Worm (Caenorhabditis elegans) whole organism, late embryonic: ENCODE data around the gene msra-1.

ENCODE experiments used
- C38D4.7 ChIP-seq: fragments of 200-800 bp; sonication (Bioruptor generic); optimal IDR thresholded peaks from 2 replicates; lab custom pipeline; 2018; ENCODE audit warnings: mild to moderate bottlenecking, missing genetic modification characterization, moderate library complexity, missing compliant biosample characterization
- K02D7.2 ChIP-seq: sonication (generic microtip); optimal IDR thresholded peaks from 2 replicates; lab custom pipeline; 2017; ENCODE audit warnings: mild to moderate bottlenecking, missing genetic modification characterization, missing compliant biosample characterization
- ceh-18 ChIP-seq: sonication (generic microtip); optimal IDR thresholded peaks from 2 replicates; lab custom pipeline; 2016; ENCODE audit warnings: missing genetic modification characterization, missing compliant biosample characterization
- ceh-2 ChIP-seq: sonication (generic microtip); optimal IDR thresholded peaks from 2 replicates; lab custom pipeline; 2016; ENCODE audit warnings: missing genotype, missing genetic modification characterization, missing compliant biosample characterization
- ceh-24 ChIP-seq: sonication (generic microtip); optimal IDR thresholded peaks from 2 replicates; lab custom pipeline; 2016; ENCODE audit warnings: mild to moderate bottlenecking, missing genetic modification characterization, missing compliant biosample characterization
- ceh-31 ChIP-seq: sonication (generic microtip); optimal IDR thresholded peaks from 2 replicates; lab custom pipeline; 2016; ENCODE audit warnings: missing genetic modification characterization, missing compliant biosample characterization
- ceh-34 ChIP-seq: sonication (generic microtip); optimal IDR thresholded peaks from 2 replicates; lab custom pipeline; 2016; ENCODE audit warnings: mild to moderate bottlenecking, missing genetic modification characterization, missing compliant biosample characterization
- ceh-48 ChIP-seq: sonication (generic microtip); optimal IDR thresholded peaks from 2 replicates; lab custom pipeline; 2016; ENCODE audit warnings: missing genetic modification characterization, inconsistent platforms, missing compliant biosample characterization
- ceh-6 ChIP-seq: fragments of 200-800 bp; sonication (Bioruptor generic); optimal IDR thresholded peaks from 2 replicates; lab custom pipeline; 2018; ENCODE audit warnings: mild to moderate bottlenecking, missing genetic modification characterization, missing compliant biosample characterization
- che-1 ChIP-seq: sonication (generic microtip); optimal IDR thresholded peaks from 2 replicates; lab custom pipeline; 2016; ENCODE audit warnings: mild to moderate bottlenecking, missing genetic modification characterization, missing compliant biosample characterization
- dmd-4 ChIP-seq: sonication (generic microtip); optimal IDR thresholded peaks from 2 replicates; lab custom pipeline; 2016; ENCODE audit warnings: borderline replicate concordance, missing genetic modification characterization, missing compliant biosample characterization
- dve-1 ChIP-seq: sonication (generic microtip); optimal IDR thresholded peaks from 2 replicates; lab custom pipeline; 2017; ENCODE audit warnings: antibody characterized with exemption, mild to moderate bottlenecking, missing genetic modification characterization, missing compliant biosample characterization
- elt-2 ChIP-seq: sonication (generic microtip); optimal IDR thresholded peaks from 2 replicates; lab custom pipeline; 2016; ENCODE audit warnings: missing genetic modification reagents, missing genetic modification characterization, missing compliant biosample characterization
- elt-4 ChIP-seq: sonication (generic microtip); optimal IDR thresholded peaks from 2 replicates; lab custom pipeline; 2016; ENCODE audit warnings: missing genetic modification characterization, missing compliant biosample characterization
- ets-4 ChIP-seq: sonication (generic microtip); optimal IDR thresholded peaks from 2 replicates; lab custom pipeline; 2016; ENCODE audit warnings: missing genetic modification characterization, missing compliant biosample characterization
- eyg-1 ChIP-seq: sonication (generic microtip); optimal IDR thresholded peaks from 2 replicates; lab custom pipeline; 2016; ENCODE audit warnings: missing genotype, missing genetic modification characterization, missing compliant biosample characterization
- hlh-13 ChIP-seq: fragments of 200-800 bp; sonication (Bioruptor generic); optimal IDR thresholded peaks from 2 replicates; lab custom pipeline; 2018; ENCODE audit warnings: mild to moderate bottlenecking, missing genetic modification characterization, missing compliant biosample characterization
- hlh-30 ChIP-seq: sonication (generic microtip); optimal IDR thresholded peaks from 2 replicates; lab custom pipeline; 2017; ENCODE audit warnings: antibody characterized with exemption, missing genetic modification characterization, missing compliant biosample characterization; ENCODE audit not compliant: insufficient read depth
- lin-11 ChIP-seq: fragments of 200-800 bp; sonication (Bioruptor generic); optimal IDR thresholded peaks from 2 replicates; lab custom pipeline; 2018; ENCODE audit warnings: mild to moderate bottlenecking, missing genetic modification characterization, missing compliant biosample characterization
- nfya-1 ChIP-seq: sonication (generic microtip); optimal IDR thresholded peaks from 2 replicates; lab custom pipeline; 2017; ENCODE audit warnings: missing genetic modification characterization, mild to moderate bottlenecking, missing compliant biosample characterization, antibody characterized with exemption, moderate library complexity
- nhr-232 ChIP-seq: sonication (generic microtip); optimal IDR thresholded peaks from 2 replicates; lab custom pipeline; 2016; ENCODE audit warnings: missing genetic modification characterization, missing compliant biosample characterization
- npax-4 ChIP-seq: sonication (generic microtip); optimal IDR thresholded peaks from 2 replicates; lab custom pipeline; 2016; ENCODE audit warnings: missing genetic modification characterization, missing compliant biosample characterization
- pax-1 ChIP-seq: fragments of 150-350 bp; optimal IDR thresholded peaks from 2 replicates; lab custom pipeline; 2014; ENCODE audit warnings: missing biosample characterization, missing genetic modification characterization
- pha-2 ChIP-seq: sonication (generic microtip); optimal IDR thresholded peaks from 2 replicates; lab custom pipeline; 2017; ENCODE audit warnings: mild to moderate bottlenecking, missing genetic modification characterization, missing compliant biosample characterization
- pros-1 ChIP-seq: fragments of 150-350 bp; optimal IDR thresholded peaks from 2 replicates; lab custom pipeline; 2014; ENCODE audit warnings: missing biosample characterization, missing genetic modification reagents, missing genetic modification characterization
- rnt-1 ChIP-seq: sonication (generic microtip); optimal IDR thresholded peaks from 2 replicates; lab custom pipeline; 2016; ENCODE audit warnings: missing genetic modification characterization, missing compliant biosample characterization
- sdc-2 ChIP-seq: sonication (generic microtip); optimal IDR thresholded peaks from 2 replicates; lab custom pipeline; 2016; ENCODE audit warnings: missing genotype, missing genetic modification characterization, missing compliant biosample characterization
- sox-2 ChIP-seq: fragments of 200-800 bp; sonication (Bioruptor generic); IDR thresholded peaks from 2 replicates; pipeline ENCODE4 v1.3.6; 2022; ENCODE audit warnings: missing genetic modification reagents, missing genetic modification characterization, missing compliant biosample characterization
- sox-4 ChIP-seq: sonication (generic microtip); optimal IDR thresholded peaks from 2 replicates; lab custom pipeline; 2017; ENCODE audit warnings: mild to moderate bottlenecking, missing genetic modification characterization, inconsistent platforms, missing compliant biosample characterization
- syd-9 ChIP-seq: sonication (generic microtip); optimal IDR thresholded peaks from 2 replicates; lab custom pipeline; 2016; ENCODE audit warnings: mild to moderate bottlenecking, missing genetic modification characterization, moderate library complexity, missing compliant biosample characterization
- ttx-3 ChIP-seq: sonication (generic microtip); optimal IDR thresholded peaks from 2 replicates; lab custom pipeline; 2016; ENCODE audit warnings: missing genetic modification reagents, missing genetic modification characterization, missing compliant biosample characterization
- unc-42 ChIP-seq: sonication (generic microtip); optimal IDR thresholded peaks from 2 replicates; lab custom pipeline; 2016; ENCODE audit warnings: missing genotype, missing genetic modification characterization, missing compliant biosample characterization
- zip-5 ChIP-seq: sonication (generic microtip); optimal IDR thresholded peaks from 2 replicates; lab custom pipeline; 2016; ENCODE audit warnings: missing genetic modification characterization, missing compliant biosample characterization
- ztf-16 ChIP-seq: sonication (generic microtip); optimal IDR thresholded peaks from 2 replicates; lab custom pipeline; 2017; ENCODE audit warnings: missing genetic modification characterization, missing compliant biosample characterization

msra-1 gene

DNA sequence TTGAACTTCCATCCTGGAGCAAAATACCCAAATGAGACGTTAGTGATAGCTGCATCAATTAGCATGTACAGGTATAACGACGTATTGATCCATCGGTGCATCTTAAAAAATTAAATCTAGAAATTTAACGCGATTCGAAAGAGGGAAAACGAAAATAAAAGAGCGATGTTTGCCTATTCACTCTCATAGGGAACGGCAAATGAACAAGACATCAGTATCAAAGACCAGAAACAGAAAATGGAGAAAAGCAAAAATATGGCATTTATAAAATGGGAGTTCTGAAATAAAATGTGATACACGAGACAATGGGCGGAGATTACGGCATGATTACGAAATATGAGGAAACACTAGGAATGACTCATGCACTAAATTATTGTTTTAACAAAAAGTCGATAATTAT, 7.5 kb downstream of the msra-1 start, which contains the start of gene haf-2:
Gene haf-2, minus strand, starts transcription at position 101 of the 400 bp plus-strand sequence.
- TF ChIP-seq rnt-1 (tag; lab: Kevin White, UChicago) (no peak), ceh-18 (tag; lab: Kevin White, UChicago) (no peak), ceh-34 (tag; lab: Kevin White, UChicago) (no peak)

DNA sequence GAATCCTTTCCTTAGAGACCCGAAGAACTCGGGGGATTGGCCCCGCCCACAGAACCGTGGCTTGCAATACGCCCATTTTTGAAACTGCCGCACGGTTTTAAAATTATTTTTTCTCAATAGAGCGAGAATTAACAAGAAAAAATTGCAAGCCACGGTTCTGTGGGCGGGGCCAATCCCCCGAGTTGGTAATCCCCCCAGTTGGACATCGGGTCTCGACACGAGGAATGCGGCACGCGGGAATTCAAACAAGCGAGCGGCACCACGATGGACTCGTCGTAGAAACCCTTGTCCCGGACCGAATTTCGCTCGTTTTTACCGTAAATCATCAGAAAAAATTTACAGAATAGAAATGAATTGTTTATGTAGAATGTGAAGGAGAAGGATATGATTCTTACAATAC, 10.8 kb downstream of the msra-1 start:
- TF ChIP-seq ceh-6 (GFP tag; lab: Kevin White, UChicago) (no peak), lin-11 (tag; lab: Kevin White, UChicago) (no peak), sox-4 (tag; lab: Kevin White, UChicago) (no peak), pros-1 (no peak), nfya-1 (tag; lab: Kevin White, UChicago) (no peak), K02D7.2 (tag; lab: Kevin White, UChicago) (no peak), ets-4 (tag; lab: Kevin White, UChicago) (no peak), sox-2 (GFP tag; lab: Robert Waterston, UW) (no peak), hlh-13 (GFP tag; lab: Kevin White, UChicago) (no peak), sdc-2 (tag; lab: Kevin White, UChicago) (no peak), C38D4.7 (GFP tag; lab: Kevin White, UChicago) (no peak)
- TF ChIP-seq, all 69 proteins: peak for 0

DNA sequence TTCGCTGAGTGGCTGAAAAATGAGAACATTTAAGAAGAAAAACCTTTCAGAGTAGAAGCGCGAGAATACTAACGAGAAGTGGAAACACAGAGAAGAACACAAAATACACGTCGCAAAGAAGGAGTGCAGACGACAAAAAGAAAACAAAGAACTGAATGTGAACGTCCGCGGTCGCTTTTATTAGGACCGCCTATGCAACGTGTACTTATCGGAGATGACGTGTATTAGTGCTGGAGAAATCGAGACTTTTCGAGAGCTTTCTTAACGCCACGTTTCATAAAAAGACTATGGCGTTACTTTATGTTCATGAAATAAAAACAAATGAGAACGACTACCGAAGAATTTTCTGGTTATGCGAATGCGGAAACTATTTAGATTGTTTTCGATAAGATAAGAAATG, 11.3 kb downstream of the msra-1 start, which contains the start of gene hsp-4:
Gene hsp-4, minus strand, starts transcription at position 139 of the 400 bp plus-strand sequence.
- TF ChIP-seq elt-4 (no peak), hlh-30 (tag; lab: Kevin White, UChicago) (no peak), npax-4 (tag; lab: Kevin White, UChicago) (no peak), ceh-48 (tag; lab: Kevin White, UChicago) (no peak), zip-5 (no peak), dve-1 (tag; lab: Kevin White, UChicago) (no peak), elt-2 (tag; lab: Kevin White, UChicago) (peak; percentile 1)

DNA sequence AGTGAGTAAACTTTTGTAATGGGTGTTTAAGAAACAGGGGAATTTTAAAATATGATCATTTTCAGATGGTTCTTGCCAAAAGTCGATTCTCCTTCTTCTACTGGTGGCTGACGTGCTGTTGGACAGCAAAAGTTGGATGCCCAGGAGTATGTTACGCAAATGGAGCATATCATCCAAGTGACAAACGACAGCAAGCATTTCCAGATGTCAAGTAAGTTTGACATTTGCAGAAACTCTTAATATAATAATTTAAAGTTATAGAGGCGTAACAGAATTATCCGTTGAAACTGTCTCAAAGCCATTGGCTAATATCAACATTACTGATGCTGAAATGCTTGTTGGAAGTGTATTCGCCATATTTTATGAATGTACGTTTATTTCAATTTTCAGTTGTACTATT, 15.8 kb downstream of the msra-1 start:
- TF ChIP-seq che-1 (no peak), pax-1 (tag; lab: Kevin White, UChicago) (no peak), nhr-232 (tag; lab: Kevin White, UChicago) (no peak), ceh-48 (tag; lab: Kevin White, UChicago) (no peak)

DNA sequence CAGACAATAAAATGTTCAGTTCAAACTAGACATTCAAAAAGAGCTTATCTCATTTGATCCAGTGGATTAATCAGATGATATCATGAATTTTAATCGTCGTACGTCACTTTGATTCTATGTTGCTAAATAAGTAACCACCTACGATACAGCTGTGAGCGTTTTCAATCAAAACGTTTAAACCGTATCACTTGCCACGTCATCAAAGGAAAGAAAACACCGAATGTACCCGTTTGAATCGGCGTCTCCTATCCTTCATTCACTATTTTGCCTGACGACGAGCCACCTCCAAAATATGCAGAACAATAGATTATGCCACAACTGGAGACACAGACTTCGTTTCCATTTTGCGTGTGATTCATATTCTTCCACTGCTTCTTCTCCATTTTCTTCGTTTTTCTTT, 18.0 kb downstream of the msra-1 start:
- TF ChIP-seq rnt-1 (tag; lab: Kevin White, UChicago) (no peak), eyg-1 (tag; lab: Kevin White, UChicago) (no peak), ceh-6 (GFP tag; lab: Kevin White, UChicago) (no peak), elt-2 (tag; lab: Kevin White, UChicago) (no peak), ceh-31 (tag; lab: Kevin White, UChicago) (no peak), ttx-3 (tag; lab: Kevin White, UChicago) (no peak), pros-1 (no peak), sox-2 (GFP tag; lab: Robert Waterston, UW) (no peak), hlh-13 (GFP tag; lab: Kevin White, UChicago) (no peak), ztf-16 (tag; lab: Kevin White, UChicago) (no peak), ceh-48 (tag; lab: Kevin White, UChicago) (no peak), sdc-2 (tag; lab: Kevin White, UChicago) (no peak), che-1 (no peak), ceh-24 (tag; lab: Kevin White, UChicago) (no peak), pha-2 (tag; lab: Kevin White, UChicago) (no peak), npax-4 (tag; lab: Kevin White, UChicago) (no peak), pax-1 (tag; lab: Kevin White, UChicago) (no peak)

DNA sequence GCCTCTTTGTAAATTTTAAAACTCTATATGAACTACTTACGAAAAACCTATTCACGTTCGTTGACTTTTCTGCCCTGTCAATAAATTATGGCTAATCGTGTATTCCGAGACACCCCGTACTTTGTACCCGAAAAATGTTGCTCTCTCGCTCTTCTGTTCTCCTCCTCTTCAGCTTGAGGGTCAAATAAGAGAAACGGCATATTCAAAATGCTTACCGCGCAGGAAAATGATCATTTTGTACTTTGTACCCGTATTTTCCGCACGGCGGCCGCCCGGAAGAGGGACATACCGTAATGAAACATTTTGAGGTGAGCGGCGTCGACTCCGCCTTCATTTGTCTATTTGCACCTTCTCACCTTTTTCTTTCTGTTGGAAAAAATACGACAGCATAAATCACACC, 20.2 kb downstream of the msra-1 start:
- TF ChIP-seq K02D7.2 (tag; lab: Kevin White, UChicago) = no peak
- TF ChIP-seq dmd-4 (tag; lab: Kevin White, UChicago) = no peak
- TF ChIP-seq syd-9 (tag; lab: Kevin White, UChicago) = no peak
- TF ChIP-seq che-1 = no peak
- TF ChIP-seq ets-4 (tag; lab: Kevin White, UChicago) = peak; percentile 23
- TF ChIP-seq ceh-34 (tag; lab: Kevin White, UChicago) = peak; percentile 26
- peak; percentile 12 for TF ChIP-seq pha-2 (tag; lab: Kevin White, UChicago)
- TF ChIP-seq unc-42 (tag; lab: Kevin White, UChicago) = no peak
- peak; percentile 33 for TF ChIP-seq ceh-2
- TF ChIP-seq pax-1 (tag; lab: Kevin White, UChicago) = no peak
